Fruit fly (Drosophila melanogaster) whole organism: Measurements from ENCODE around the gene Efhc1.1.
A peak's percentile ranks its signal among the peaks of the same experiment; 100 is the strongest.

Experiments
- CG8478 ChIP-seq: fragments of >200 bp; optimal IDR thresholded peaks from 2 replicates; lab custom pipeline; 2018; ENCODE audit warnings: inconsistent platforms
- Dll ChIP-seq: fragments of >200 bp; optimal IDR thresholded peaks from 2 replicates; lab custom pipeline; 2017
- EcR ChIP-seq, 2 experiments: fragments of >200 bp; optimal IDR thresholded peaks; 2 replicates each; lab custom pipeline; 2017; ENCODE audit warnings: missing biosample characterization in 2 of 2, missing genetic modification characterization in 2 of 2, missing genetic modification reagents in 2 of 2
- pan ChIP-seq: fragments of >200 bp; optimal IDR thresholded peaks from 2 replicates; lab custom pipeline; 2017
- psq ChIP-seq: fragments of >200 bp; optimal IDR thresholded peaks from 2 replicates; lab custom pipeline; 2017
- usp ChIP-seq: fragments of >200 bp; optimal IDR thresholded peaks from 2 replicates; lab custom pipeline; 2017; ENCODE audit warnings: missing biosample characterization, missing genetic modification characterization, mixed read lengths

Efhc1.1 gene

DNA sequence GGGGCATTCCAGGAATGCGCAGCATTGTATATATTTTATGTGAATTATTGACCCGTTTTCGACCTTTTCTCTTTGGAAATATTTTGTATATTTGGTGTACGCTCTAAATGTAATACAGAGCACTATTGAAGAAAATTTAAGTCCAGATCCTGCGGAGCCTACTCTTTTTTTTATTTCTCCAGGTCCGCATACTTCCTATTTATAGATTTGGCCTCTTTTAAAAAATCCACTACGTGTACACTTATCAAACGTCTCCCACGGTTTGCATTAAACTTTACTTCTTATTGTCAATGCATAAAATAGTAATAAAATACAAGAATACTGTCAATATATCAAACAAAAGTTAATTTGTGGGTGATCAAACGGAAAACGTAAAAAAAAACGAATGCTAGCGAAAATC, at the start of gene Efhc1.1:
Gene Efhc1.1 (minus strand): TSS at position 101 of the 400 bp plus-strand sequence.
- no peak for TF ChIP-seq usp
- TF ChIP-seq Dll (lab: Kevin White, UChicago) = no peak
- no peak for TF ChIP-seq EcR (GFP tag; optimal IDR thresholded peaks at IDR 0.05; lab: Kevin White, UChicago)
- TF ChIP-seq CG8478 = no peak
- no peak for TF ChIP-seq pan (lab: Kevin White, UChicago)
- no peak for TF ChIP-seq psq (lab: Kevin White, UChicago)

- TF ChIP-seq CG8478 = no peak
- no peak for TF ChIP-seq psq (lab: Kevin White, UChicago)
- TF ChIP-seq Dll (lab: Kevin White, UChicago) = no peak
- TF ChIP-seq usp = no peak
Observed at dm6 chrX:15822363-15822762, 38.9 kb upstream of the Efhc1.1 start.

dm6 chrX:15818608-15819184, 35.2 kb upstream of the Efhc1.1 start:
- TF ChIP-seq EcR (GFP tag; optimal IDR thresholded peaks at IDR 0.05; lab: Kevin White, UChicago) = no peak
- no peak for TF ChIP-seq Dll (lab: Kevin White, UChicago)
- no peak for TF ChIP-seq psq (lab: Kevin White, UChicago)
- no peak for TF ChIP-seq CG8478
- TF ChIP-seq pan (lab: Kevin White, UChicago) = peak; percentile 67
- no peak for TF ChIP-seq usp

DNA sequence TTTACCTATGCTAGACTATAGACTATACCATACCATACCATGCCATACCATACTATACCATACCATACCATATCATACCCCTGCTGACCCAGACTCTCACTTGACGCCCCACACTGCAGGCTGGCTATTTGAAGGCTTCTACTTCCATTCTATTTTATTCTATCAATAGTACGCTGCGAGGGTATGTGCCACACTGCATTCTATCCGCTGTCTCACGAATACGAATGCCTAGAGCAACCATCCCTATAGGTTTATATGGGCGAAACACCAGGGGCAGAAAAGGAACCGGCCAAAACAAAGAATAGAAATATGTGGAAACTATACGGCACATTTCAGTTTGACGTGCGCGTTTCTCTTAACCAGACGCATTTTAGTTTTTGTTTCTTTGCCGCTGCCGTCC, 34.3 kb upstream of the Efhc1.1 start:
- no peak for TF ChIP-seq psq (lab: Kevin White, UChicago)
- TF ChIP-seq EcR (GFP tag; optimal IDR thresholded peaks at IDR 0.05; lab: Kevin White, UChicago) = no peak
- TF ChIP-seq usp = no peak
- TF ChIP-seq Dll (lab: Kevin White, UChicago) = no peak
- no peak for TF ChIP-seq pan (lab: Kevin White, UChicago)
- no peak for TF ChIP-seq CG8478

DNA sequence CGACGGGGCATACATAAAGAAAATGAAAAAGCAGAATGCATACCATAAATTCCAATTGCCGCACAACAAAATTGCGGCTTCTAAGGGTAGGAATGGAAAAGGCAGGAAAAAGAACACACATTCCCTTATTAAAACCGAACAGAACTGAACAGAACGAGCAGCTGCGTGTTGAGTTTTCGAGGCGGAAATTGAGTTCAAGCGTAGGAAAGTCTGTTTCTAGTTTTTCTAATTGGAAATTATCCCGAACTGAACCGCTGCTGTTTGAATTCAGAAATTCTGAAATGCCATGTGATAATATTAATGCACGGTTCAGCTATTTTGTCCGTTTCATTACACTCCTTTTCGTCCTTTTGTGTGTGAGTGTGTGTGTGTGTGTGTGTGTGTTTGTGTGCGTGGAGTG, 33.4 kb upstream of the Efhc1.1 start:
- TF ChIP-seq CG8478 (no peak), EcR (GFP tag; optimal IDR thresholded peaks at IDR 0.05; lab: Kevin White, UChicago) (no peak), usp (no peak), Dll (lab: Kevin White, UChicago) (no peak), pan (lab: Kevin White, UChicago) (no peak), psq (lab: Kevin White, UChicago) (no peak)

DNA sequence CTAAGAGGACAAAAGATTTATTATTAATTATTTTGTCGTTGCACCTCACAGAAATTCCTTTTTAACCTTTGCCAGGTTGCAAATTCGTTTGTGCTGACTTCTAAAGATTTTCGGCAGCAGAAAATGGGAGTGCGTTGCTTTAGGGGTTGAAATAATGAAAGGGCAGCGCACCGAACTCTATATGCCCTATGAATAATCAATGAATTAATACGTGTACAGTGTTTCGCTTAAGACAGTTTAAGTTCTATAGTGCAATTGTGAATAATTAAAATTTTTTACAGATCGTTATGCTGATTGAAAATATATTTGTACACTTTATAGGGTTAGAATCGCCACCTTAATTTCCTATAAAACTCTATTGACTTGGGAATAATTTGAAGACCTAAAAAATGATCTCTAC, 32.6 kb upstream of the Efhc1.1 start:
- TF ChIP-seq EcR (GFP tag; optimal IDR thresholded peaks at IDR 0.05; lab: Kevin White, UChicago) (no peak), CG8478 (no peak), Dll (lab: Kevin White, UChicago) (no peak), pan (lab: Kevin White, UChicago) (no peak), psq (lab: Kevin White, UChicago) (no peak), usp (no peak)

- TF ChIP-seq Dll (lab: Kevin White, UChicago) = no peak
- TF ChIP-seq CG8478 = no peak
- TF ChIP-seq EcR (GFP tag; optimal IDR thresholded peaks at IDR 0.05; lab: Kevin White, UChicago) = no peak
- TF ChIP-seq pan (lab: Kevin White, UChicago) = no peak
Observed at dm6 chrX:15814485-15814884, 31.0 kb upstream of the Efhc1.1 start.

DNA sequence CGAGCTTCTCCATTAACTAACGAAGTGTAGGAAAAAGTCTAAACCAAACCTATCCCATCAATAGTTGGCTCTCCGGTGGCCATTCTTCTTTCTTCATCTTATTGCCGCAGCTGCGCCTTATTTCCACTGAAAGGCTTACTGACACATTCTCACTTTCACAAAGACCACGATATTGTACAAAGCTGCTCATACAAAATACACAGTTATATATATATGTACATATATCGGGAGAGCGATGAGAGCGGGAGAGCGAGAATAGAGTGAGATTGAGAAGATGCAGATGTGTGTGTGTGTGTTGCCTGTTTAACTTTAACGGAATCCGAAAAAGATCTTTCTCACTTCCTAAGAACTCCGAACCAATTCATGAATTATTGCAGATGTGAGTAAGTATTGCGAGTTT, 29.7 kb upstream of the Efhc1.1 start:
- TF ChIP-seq CG8478 (no peak), pan (lab: Kevin White, UChicago) (no peak), Dll (lab: Kevin White, UChicago) (no peak), usp (no peak), EcR (GFP tag; optimal IDR thresholded peaks at IDR 0.05; lab: Kevin White, UChicago) (no peak), psq (lab: Kevin White, UChicago) (no peak)

DNA sequence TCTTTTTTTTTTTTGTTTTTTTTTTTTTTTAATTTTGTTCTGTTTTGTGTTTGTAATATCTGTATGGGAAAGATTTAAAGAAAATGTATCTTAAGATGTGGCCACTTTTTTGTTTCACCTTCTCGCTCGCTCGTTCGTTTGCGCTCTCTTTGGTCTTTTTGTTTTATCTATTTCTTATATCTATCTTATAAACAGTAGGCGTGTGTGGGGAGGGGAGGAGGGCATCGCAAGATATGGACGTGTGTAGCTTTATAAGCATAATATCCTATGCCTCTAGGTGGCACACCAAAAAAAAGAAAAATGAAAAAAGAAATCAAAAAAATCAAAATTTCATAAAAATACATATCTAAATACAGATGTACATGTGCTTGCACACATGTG, 29.1 kb upstream of the Efhc1.1 start:
- TF ChIP-seq pan (lab: Kevin White, UChicago) (no peak), usp (no peak), CG8478 (no peak), psq (lab: Kevin White, UChicago) (no peak), Dll (lab: Kevin White, UChicago) (no peak), EcR (GFP tag; optimal IDR thresholded peaks at IDR 0.05; lab: Kevin White, UChicago) (no peak)

DNA sequence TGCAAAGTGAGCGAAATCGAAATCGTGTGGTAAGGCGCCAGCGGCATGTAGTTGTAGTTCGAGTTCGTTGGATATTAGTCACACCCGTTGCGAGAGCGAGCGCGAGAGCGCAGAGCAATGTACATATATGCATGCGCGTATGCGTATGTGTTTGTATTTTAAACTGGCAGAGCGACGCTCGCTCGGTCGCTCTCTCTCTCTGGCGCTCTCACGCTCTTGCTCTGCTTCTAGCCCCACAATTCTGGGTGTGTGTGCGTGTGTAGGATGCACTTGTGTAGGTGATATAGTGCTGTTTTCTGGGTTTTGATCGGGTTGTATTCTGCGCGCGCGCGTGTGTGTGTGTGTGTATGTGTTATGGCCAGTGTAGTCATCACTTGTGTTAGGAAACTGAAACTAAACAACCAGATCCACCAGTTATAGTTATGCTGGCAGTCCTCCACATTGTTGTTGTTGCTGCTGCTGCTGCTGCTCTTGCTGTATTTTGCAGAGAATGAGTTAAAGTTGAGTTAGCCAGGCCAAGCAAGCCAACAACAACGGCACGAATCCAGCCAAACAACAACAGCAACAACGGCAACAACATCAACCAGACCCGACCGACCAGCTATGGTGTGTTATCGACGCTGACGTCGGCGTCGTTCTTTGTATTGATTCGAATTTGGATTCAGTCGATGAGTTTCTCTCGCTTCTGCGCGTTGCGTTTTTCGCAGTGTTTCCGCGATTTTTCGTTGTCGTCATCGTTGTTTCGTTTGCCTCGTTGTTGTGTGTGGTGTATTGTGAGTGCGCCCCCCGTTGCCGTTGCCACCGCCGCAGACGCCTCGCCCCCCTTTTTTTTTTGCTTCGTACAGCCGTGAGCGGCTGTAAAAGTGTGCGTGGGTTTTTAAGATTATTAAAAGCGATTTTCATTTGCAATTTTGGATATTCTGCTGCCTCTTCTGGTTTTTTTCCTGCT, 28.4 kb upstream of the Efhc1.1 start:
- TF ChIP-seq psq (lab: Kevin White, UChicago) (no peak), EcR (GFP tag; optimal IDR thresholded peaks at IDR 0.05; lab: Kevin White, UChicago) (no peak), usp (no peak), Dll (lab: Kevin White, UChicago) (no peak), CG8478 (peak; percentile 42)

DNA sequence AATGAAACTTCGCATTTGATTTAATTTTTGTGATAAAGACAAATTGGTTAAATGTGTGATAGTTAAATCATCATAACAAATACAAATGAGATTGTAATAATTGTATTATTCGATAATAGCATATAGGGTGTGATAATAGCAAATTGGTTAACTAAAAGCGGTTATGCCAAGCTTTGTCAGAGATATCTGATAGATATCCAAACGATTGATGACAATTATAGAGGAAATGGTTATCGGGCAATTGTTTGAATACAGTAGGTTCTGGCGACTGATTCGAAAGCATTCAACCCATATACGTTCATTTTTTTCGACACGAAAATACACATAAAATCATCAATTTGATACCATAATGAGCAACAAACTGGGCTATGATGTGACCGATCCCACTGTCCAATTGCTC, 25.7 kb upstream of the Efhc1.1 start, which contains the start of gene CG8509:
Gene CG8509 (plus strand): TSS at position 301 of the 400 bp plus-strand sequence.
- no peak for TF ChIP-seq CG8478
- no peak for TF ChIP-seq psq (lab: Kevin White, UChicago)
- TF ChIP-seq Dll (lab: Kevin White, UChicago) = no peak
- no peak for TF ChIP-seq pan (lab: Kevin White, UChicago)
- TF ChIP-seq EcR (GFP tag; optimal IDR thresholded peaks at IDR 0.05; lab: Kevin White, UChicago) = no peak
- no peak for TF ChIP-seq usp

DNA sequence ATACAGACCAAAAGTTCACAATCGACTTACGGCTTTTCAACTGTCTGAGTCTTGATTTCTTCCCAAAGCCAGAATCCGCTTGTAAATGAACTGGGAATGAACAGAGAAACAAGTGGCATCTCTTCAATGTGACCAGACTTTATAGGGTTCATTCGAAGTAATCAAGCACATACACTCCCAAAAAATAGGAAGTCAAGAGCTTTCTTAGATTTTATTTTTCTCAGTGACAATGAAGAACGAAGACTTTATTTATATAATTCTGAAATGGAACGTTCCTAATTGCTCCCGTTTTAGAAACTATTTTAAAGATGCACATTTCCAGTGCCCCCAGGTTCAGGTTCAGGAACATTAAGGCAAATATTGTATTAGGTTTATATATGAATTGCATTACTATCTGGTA, 24.4 kb upstream of the Efhc1.1 start:
- no peak for TF ChIP-seq EcR (GFP tag; optimal IDR thresholded peaks at IDR 0.05; lab: Kevin White, UChicago)
- TF ChIP-seq Dll (lab: Kevin White, UChicago) = no peak
- no peak for TF ChIP-seq usp
- no peak for TF ChIP-seq pan (lab: Kevin White, UChicago)
- no peak for TF ChIP-seq CG8478
- no peak for TF ChIP-seq psq (lab: Kevin White, UChicago)
